Worm (Caenorhabditis elegans) whole organism, early embryonic: ENCODE measurements around the gene F46B6.4.

ENCODE experiments used
- aly-1 ChIP-seq: sonication (generic microtip); optimal IDR thresholded peaks from 2 replicates; lab custom pipeline; 2016; ENCODE audit warnings: missing genetic modification characterization, missing compliant biosample characterization
- ama-1 ChIP-seq: fragments of 150-350 bp; optimal IDR thresholded peaks from 2 replicates; lab custom pipeline; 2014
- ceh-13 ChIP-seq: fragments of 200-800 bp; sonication (Bioruptor generic); optimal IDR thresholded peaks from 2 replicates; lab custom pipeline; 2018; ENCODE audit warnings: mild to moderate bottlenecking, missing genetic modification characterization, missing compliant biosample characterization
- flt-1 ChIP-seq: fragments of 200-800 bp; sonication (Bioruptor generic); IDR thresholded peaks from 2 replicates; pipeline ENCODE4 v1.3.6; 2022; ENCODE audit warnings: missing genetic modification characterization, missing compliant biosample characterization
- hmg-4 ChIP-seq: fragments of 200-800 bp; sonication (Bioruptor generic); optimal IDR thresholded peaks from 2 replicates; lab custom pipeline; 2018; ENCODE audit warnings: mild to moderate bottlenecking, missing genetic modification characterization, missing compliant biosample characterization
- scrt-1 ChIP-seq: fragments of 200-800 bp; sonication (Bioruptor generic); IDR thresholded peaks from 2 replicates; pipeline ENCODE4 v1.3.6; 2022; ENCODE audit warnings: missing genetic modification characterization, missing compliant biosample characterization
- sea-1 ChIP-seq: fragments of 200-800 bp; sonication (Bioruptor generic); conservative IDR thresholded peaks from 2 replicates; pipeline ENCODE4 v1.3.6; 2022; ENCODE audit warnings: missing genetic modification characterization, missing compliant biosample characterization
- tbx-11 ChIP-seq: fragments of 200-800 bp; sonication (Bioruptor generic); IDR thresholded peaks from 2 replicates; pipeline ENCODE4 v1.3.6; 2022; ENCODE audit warnings: missing genetic modification characterization, missing compliant biosample characterization

- TF ChIP-seq hmg-4 (GFP tag; lab: Kevin White, UChicago) (no peak), flt-1 (GFP tag; lab: Robert Waterston, UW) (no peak), aly-1 (tag; lab: Kevin White, UChicago) (no peak), scrt-1 (GFP tag; lab: Robert Waterston, UW) (no peak), ama-1 (lab: Kevin White, UChicago) (no peak), ceh-13 (GFP tag; lab: Kevin White, UChicago) (no peak), tbx-11 (no peak), sea-1 (no peak)
Measured at ce11 chrV:9763759-9764158, 15.6 kb downstream of the F46B6.4 start.
